Fruit fly (Drosophila melanogaster) whole organism, embryonic: ENCODE measurements around the gene VhaM9.7-b.
A peak's percentile ranks its signal among the peaks of the same experiment; 100 is the strongest.

Experiments used
- B-H2 ChIP-seq: fragments of 200-800 bp; sonication (Bioruptor generic); optimal IDR thresholded peaks from 2 replicates; lab custom pipeline; 2018; ENCODE audit warnings: missing biosample characterization, mild to moderate bottlenecking, missing genetic modification characterization
- BtbVII ChIP-seq: fragments of 200-800 bp; sonication (Bioruptor generic); optimal IDR thresholded peaks from 3 replicates; lab custom pipeline; 2017; ENCODE audit warnings: missing biosample characterization, mild to moderate bottlenecking, missing genetic modification characterization
- CG10321 ChIP-seq: fragments of 200-800 bp; sonication (Bioruptor generic); IDR thresholded peaks from 2 replicates; pipeline ENCODE4 v1.3.6; 2022; ENCODE audit warnings: missing biosample characterization, missing genetic modification characterization
- CG11085 ChIP-seq: fragments of 200-800 bp; sonication (Bioruptor generic); IDR thresholded peaks from 2 replicates; pipeline ENCODE4 v1.3.6; 2022; ENCODE audit warnings: missing biosample characterization, missing genetic modification characterization
- CG11504 ChIP-seq: fragments of 200-800 bp; sonication (Bioruptor generic); optimal IDR thresholded peaks from 3 replicates; lab custom pipeline; 2019; ENCODE audit warnings: missing biosample characterization, mild to moderate bottlenecking, missing genetic modification characterization, moderate library complexity
- CG1233 ChIP-seq: fragments of 200-800 bp; sonication (Bioruptor generic); optimal IDR thresholded peaks from 4 replicates; lab custom pipeline; 2018; ENCODE audit warnings: missing biosample characterization, mild to moderate bottlenecking, missing genetic modification characterization
- CG13123 ChIP-seq: fragments of 200-800 bp; sonication (Bioruptor generic); optimal IDR thresholded peaks from 2 replicates; lab custom pipeline; 2016; ENCODE audit warnings: missing biosample characterization, missing genetic modification characterization
- CG13775 ChIP-seq: fragments of 200-800 bp; sonication (Bioruptor generic); optimal IDR thresholded peaks from 3 replicates; lab custom pipeline; 2017; ENCODE audit warnings: missing biosample characterization, mild to moderate bottlenecking, missing genetic modification characterization
- CG14965 ChIP-seq: fragments of 200-800 bp; sonication (Bioruptor generic); optimal IDR thresholded peaks from 2 replicates; lab custom pipeline; 2016; ENCODE audit warnings: missing biosample characterization, missing genetic modification characterization, borderline replicate concordance
- CG1832 ChIP-seq: fragments of 200-800 bp; sonication (Bioruptor generic); optimal IDR thresholded peaks from 2 replicates; lab custom pipeline; 2017; ENCODE audit warnings: missing biosample characterization, mild to moderate bottlenecking, missing genetic modification characterization, inconsistent platforms
- CG18599 ChIP-seq: fragments of 200-800 bp; sonication (Bioruptor generic); optimal IDR thresholded peaks from 3 replicates; lab custom pipeline; 2017; ENCODE audit warnings: missing biosample characterization, missing genetic modification characterization, mild to moderate bottlenecking, moderate library complexity, missing genetic modification reagents
- CG34422 ChIP-seq: fragments of 200-800 bp; sonication (Bioruptor generic); IDR thresholded peaks from 3 replicates; pipeline ENCODE4 v1.3.6; 2022; ENCODE audit warnings: missing biosample characterization, missing genetic modification characterization
- CG3838 ChIP-seq: fragments of 200-800 bp; sonication (Bioruptor generic); optimal IDR thresholded peaks from 3 replicates; lab custom pipeline; 2016; ENCODE audit warnings: missing biosample characterization, missing genetic modification characterization
- CG4707 ChIP-seq: fragments of 200-800 bp; sonication (Bioruptor generic); optimal IDR thresholded peaks from 2 replicates; lab custom pipeline; 2018; ENCODE audit warnings: missing biosample characterization, mild to moderate bottlenecking, missing genetic modification characterization, moderate library complexity
- CG7271 ChIP-seq: fragments of 200-800 bp; sonication (Bioruptor generic); optimal IDR thresholded peaks from 2 replicates; lab custom pipeline; 2018; ENCODE audit warnings: missing biosample characterization, mild to moderate bottlenecking, missing genetic modification characterization, moderate library complexity
- CG9727 ChIP-seq: fragments of 200-800 bp; sonication (Bioruptor generic); optimal IDR thresholded peaks from 3 replicates; lab custom pipeline; 2017; ENCODE audit warnings: missing biosample characterization, mild to moderate bottlenecking, missing genetic modification characterization
- CoRest ChIP-seq: fragments of 200-800 bp; sonication (Bioruptor generic); optimal IDR thresholded peaks from 3 replicates; lab custom pipeline; 2018; ENCODE audit warnings: missing biosample characterization, mild to moderate bottlenecking, missing genetic modification characterization, moderate library complexity
- Dek ChIP-seq: fragments of 200-800 bp; sonication (Bioruptor generic); optimal IDR thresholded peaks from 3 replicates; lab custom pipeline; 2019; ENCODE audit warnings: missing biosample characterization, mild to moderate bottlenecking, missing genetic modification characterization, moderate library complexity
- Doc3 ChIP-seq: fragments of 200-800 bp; sonication (Bioruptor generic); IDR thresholded peaks from 3 replicates; pipeline ENCODE4 v1.3.6; 2022; ENCODE audit warnings: missing biosample characterization, missing genetic modification characterization; ENCODE audit not compliant: partially characterized antibody
- E2f1 ChIP-seq: fragments of 200-800 bp; sonication (Bioruptor generic); IDR thresholded peaks from 2 replicates; pipeline ENCODE4 v1.3.6; 2022; ENCODE audit warnings: missing biosample characterization, missing genetic modification characterization
- Elba2 ChIP-seq: fragments of 200-800 bp; sonication (Bioruptor generic); optimal IDR thresholded peaks from 3 replicates; lab custom pipeline; 2016; ENCODE audit warnings: missing biosample characterization, missing genetic modification characterization
- HLHmδ ChIP-seq: fragments of 200-800 bp; sonication (Bioruptor generic); optimal IDR thresholded peaks from 2 replicates; lab custom pipeline; 2018; ENCODE audit warnings: missing biosample characterization, mild to moderate bottlenecking, missing genetic modification characterization, moderate library complexity
- Hr39 ChIP-seq: fragments of >200 bp; optimal IDR thresholded peaks from 2 replicates; lab custom pipeline; 2017
- Jarid2 ChIP-seq: fragments of 200-800 bp; sonication (Bioruptor generic); optimal IDR thresholded peaks from 3 replicates; lab custom pipeline; 2017; ENCODE audit warnings: mild to moderate bottlenecking, missing biosample characterization, missing genetic modification reagents, missing genetic modification characterization
- Lpt ChIP-seq: fragments of >200 bp; optimal IDR thresholded peaks from 2 replicates; lab custom pipeline; 2018; ENCODE audit warnings: missing biosample characterization, missing genetic modification characterization
- MBD-R2 ChIP-seq: fragments of 200-800 bp; sonication (Bioruptor generic); IDR thresholded peaks from 2 replicates; pipeline ENCODE4 v1.3.6; 2022; ENCODE audit warnings: missing biosample characterization, missing genetic modification characterization
- Med ChIP-seq: fragments of 200-800 bp; sonication (Bioruptor generic); peaks from one replicate; lab custom pipeline; 2016; ENCODE audit warnings: missing biosample characterization, missing genetic modification characterization, mild to moderate bottlenecking, inconsistent platforms, moderate library complexity
- Pdp1 ChIP-seq, 2 experiments: fragments of 200-800 bp; sonication (Bioruptor generic); optimal IDR thresholded peaks; 3 replicates each; lab custom pipeline; 2016; ENCODE audit warnings: missing biosample characterization in 2 of 2, missing genetic modification characterization in 2 of 2, mild to moderate bottlenecking in 1 of 2, moderate library complexity in 1 of 2
- Rx ChIP-seq: fragments of 200-800 bp; sonication (Bioruptor generic); IDR thresholded peaks from 2 replicates; pipeline ENCODE4 v1.3.6; 2022; ENCODE audit warnings: missing biosample characterization, missing genetic modification characterization
- Sry-β ChIP-seq: fragments of 200-800 bp; sonication (Bioruptor generic); optimal IDR thresholded peaks from 2 replicates; lab custom pipeline; 2018; ENCODE audit warnings: missing biosample characterization, mild to moderate bottlenecking, missing genetic modification characterization, moderate library complexity
- Tbp ChIP-seq: fragments of >200 bp; optimal IDR thresholded peaks from 2 replicates; lab custom pipeline; 2018; ENCODE audit warnings: missing biosample characterization, missing genetic modification characterization
- Vsx1 ChIP-seq: fragments of 200-800 bp; sonication (Bioruptor generic); optimal IDR thresholded peaks from 2 replicates; lab custom pipeline; 2017; ENCODE audit warnings: missing biosample characterization, mild to moderate bottlenecking, missing genetic modification characterization, missing genetic modification reagents
- Xrp1 ChIP-seq: fragments of 200-800 bp; sonication (Bioruptor generic); IDR thresholded peaks from 2 replicates; pipeline ENCODE4 v1.3.6; 2022; ENCODE audit warnings: missing biosample characterization, missing genetic modification characterization
- ap ChIP-seq: fragments of 200-800 bp; sonication (Bioruptor generic); IDR thresholded peaks from 2 replicates; pipeline ENCODE4 v1.3.6; 2022; ENCODE audit warnings: missing biosample characterization, missing genetic modification characterization
- ci ChIP-seq: fragments of 200-800 bp; sonication (Bioruptor generic); IDR thresholded peaks from 3 replicates; pipeline ENCODE4 v1.3.6; 2022; ENCODE audit warnings: missing biosample characterization, missing genetic modification characterization
- fd102C ChIP-seq: fragments of 200-800 bp; sonication (Bioruptor generic); optimal IDR thresholded peaks from 2 replicates; lab custom pipeline; 2018; ENCODE audit warnings: missing biosample characterization, mild to moderate bottlenecking, missing genetic modification characterization, moderate library complexity
- fd3F ChIP-seq: fragments of 200-800 bp; sonication (Bioruptor generic); optimal IDR thresholded peaks from 2 replicates; lab custom pipeline; 2018; ENCODE audit warnings: missing biosample characterization, mild to moderate bottlenecking, missing genetic modification characterization, moderate library complexity
- gcm ChIP-seq: fragments of 200-800 bp; sonication (Bioruptor generic); optimal IDR thresholded peaks from 2 replicates; lab custom pipeline; 2019; ENCODE audit warnings: missing biosample characterization, mild to moderate bottlenecking, missing genetic modification characterization, moderate library complexity
- gt ChIP-seq: fragments of 200-800 bp; sonication (Bioruptor generic); IDR thresholded peaks from 2 replicates; pipeline ENCODE4 v1.3.6; 2022; ENCODE audit warnings: missing biosample characterization, missing genetic modification characterization
- hbn ChIP-seq: fragments of 200-800 bp; sonication (Bioruptor generic); IDR thresholded peaks from 2 replicates; pipeline ENCODE4 v1.3.6; 2022; ENCODE audit warnings: missing biosample characterization, missing genetic modification characterization; ENCODE audit not compliant: partially characterized antibody
- inv ChIP-seq: fragments of 200-800 bp; sonication (Bioruptor generic); IDR thresholded peaks from 2 replicates; pipeline ENCODE4 v1.3.6; 2022; ENCODE audit warnings: missing biosample characterization, missing genetic modification characterization; ENCODE audit not compliant: partially characterized antibody
- lov ChIP-seq, 2 experiments: fragments of 200-800 bp in 1 of 2; fragments of >200 bp in 1 of 2; sonication (Bioruptor generic) in 1 of 2; IDR thresholded peaks in 1 of 2; optimal IDR thresholded peaks in 1 of 2; 2 replicates in 1 of 2; 3 replicates in 1 of 2; pipeline versions ENCODE4 v1.3.6 to Lab custom; 2017 to 2022; ENCODE audit warnings: missing biosample characterization in 1 of 2, missing genetic modification characterization in 1 of 2
- nmo ChIP-seq: fragments of 200-800 bp; sonication (Bioruptor generic); optimal IDR thresholded peaks from 2 replicates; lab custom pipeline; 2018; ENCODE audit warnings: missing biosample characterization, mild to moderate bottlenecking, missing genetic modification characterization, moderate library complexity
- nom ChIP-seq: fragments of 200-800 bp; sonication (Bioruptor generic); optimal IDR thresholded peaks from 2 replicates; lab custom pipeline; 2017; ENCODE audit warnings: missing biosample characterization, missing genetic modification characterization, mild to moderate bottlenecking, moderate library complexity, missing genetic modification reagents
- odd ChIP-seq: fragments of 200-800 bp; sonication (Bioruptor generic); optimal IDR thresholded peaks from 2 replicates; lab custom pipeline; 2017; ENCODE audit warnings: missing biosample characterization, mild to moderate bottlenecking, missing genetic modification characterization
- pros ChIP-seq: fragments of 200-800 bp; sonication (Bioruptor generic); optimal IDR thresholded peaks from 3 replicates; lab custom pipeline; 2019; ENCODE audit warnings: missing biosample characterization, mild to moderate bottlenecking, missing genetic modification characterization, moderate library complexity
- tap ChIP-seq: fragments of 200-800 bp; optimal IDR thresholded peaks from 3 replicates; lab custom pipeline; 2019; ENCODE audit warnings: missing biosample characterization, mild to moderate bottlenecking, missing genetic modification characterization, moderate library complexity
- tna ChIP-seq: fragments of 200-800 bp; sonication (Bioruptor generic); IDR thresholded peaks from 2 replicates; pipeline ENCODE4 v1.3.6; 2022; ENCODE audit warnings: missing biosample characterization, missing genetic modification characterization; ENCODE audit not compliant: partially characterized antibody
- ttk ChIP-seq: fragments of 200-800 bp; sonication (Bioruptor generic); IDR thresholded peaks from 2 replicates; pipeline ENCODE4 v2.1.2; 2022; ENCODE audit warnings: missing biosample characterization, missing genetic modification characterization
- vvl ChIP-seq: fragments of 200-800 bp; sonication (Bioruptor generic); IDR thresholded peaks from 2 replicates; pipeline ENCODE4 v1.3.6; 2022; ENCODE audit warnings: missing biosample characterization, missing genetic modification characterization

VhaM9.7-b gene

DNA sequence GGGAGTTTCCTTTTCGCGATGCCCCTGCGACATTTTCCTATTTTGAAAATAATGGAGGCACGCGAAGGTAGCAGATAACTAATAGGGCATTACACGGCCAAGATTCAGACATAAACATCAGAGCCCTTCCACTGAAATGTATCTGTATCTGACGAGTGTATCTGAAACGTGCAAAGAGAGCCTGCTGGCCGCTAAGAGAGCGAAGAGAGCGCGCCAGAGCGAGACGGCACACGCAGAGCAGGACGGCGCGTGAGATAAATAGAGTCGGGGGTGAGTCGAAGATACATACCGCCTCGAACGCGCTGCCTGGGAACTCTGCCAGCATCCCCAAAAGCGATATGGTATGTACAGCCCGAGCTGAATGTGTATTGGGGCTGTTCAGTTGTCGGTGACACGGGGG, 45.0 kb downstream of the VhaM9.7-b start (continued):
- TF ChIP-seq BtbVII (GFP tag; lab: Kevin White, UChicago), result no peak
- no peak for TF ChIP-seq gt (GFP tag; lab: Robert Waterston, UW)
- no peak for TF ChIP-seq Sry-β (GFP tag; lab: Kevin White, UChicago)
- no peak for TF ChIP-seq Tbp (GFP tag; lab: Kevin White, UChicago)
- peak; percentile 20 for TF ChIP-seq CG4707 (GFP tag; lab: Kevin White, UChicago)
- no peak for TF ChIP-seq CG14965
- TF ChIP-seq CG13123 (GFP tag; lab: Kevin White, UChicago), result no peak
- TF ChIP-seq CG9727 (GFP tag; lab: Kevin White, UChicago), result no peak
- no peak for TF ChIP-seq inv
- no peak for TF ChIP-seq Lpt (GFP tag; lab: Kevin White, UChicago)
- no peak for TF ChIP-seq CG34422
- peak; percentile 33 for TF ChIP-seq pros (GFP tag; lab: Kevin White, UChicago)
- peak; percentile 11 for TF ChIP-seq CoRest (tag; lab: Kevin White, UChicago)
- TF ChIP-seq Doc3, result no peak
- no peak for TF ChIP-seq Xrp1
- TF ChIP-seq nmo, result no peak
- TF ChIP-seq HLHmδ (GFP tag; lab: Kevin White, UChicago), result peak; percentile 63
- TF ChIP-seq CG3838 (GFP tag; lab: Kevin White, UChicago), result no peak
- TF ChIP-seq Elba2 (GFP tag; lab: Kevin White, UChicago), result peak; percentile 39
- TF ChIP-seq CG1233 (GFP tag; lab: Kevin White, UChicago), result no peak
- peak; percentile 35 for TF ChIP-seq nom
- TF ChIP-seq ci (GFP tag; lab: Robert Waterston, UW), result peak; percentile 78
- TF ChIP-seq CG18599, result no peak
- TF ChIP-seq CG7271, result no peak
- TF ChIP-seq Med (GFP tag; lab: Kevin White, UChicago), result peak; percentile 85
- TF ChIP-seq vvl, result peak; percentile 68
- no peak for TF ChIP-seq MBD-R2
- no peak for TF ChIP-seq E2f1
- TF ChIP-seq hbn, result no peak
- TF ChIP-seq Rx (GFP tag; lab: Robert Waterston, UW), result no peak
- TF ChIP-seq odd (GFP tag; lab: Kevin White, UChicago), result peak; percentile 1
- no peak for TF ChIP-seq ap
- TF ChIP-seq CG13775, result no peak
- TF ChIP-seq Pdp1 (GFP tag; optimal IDR thresholded peaks at IDR 0.05; lab: Kevin White, UChicago), result no peak
- TF ChIP-seq Hr39, result no peak
- no peak for TF ChIP-seq tna (GFP tag; lab: Robert Waterston, UW)
- TF ChIP-seq ttk (GFP tag; lab: Robert Waterston, UW), result peak; percentile 69; the same call in 1 of the 2 replicates
- peak; percentile 57 for TF ChIP-seq gcm
- no peak for TF ChIP-seq Vsx1 (GFP tag; lab: Kevin White, UChicago)
- no peak for TF ChIP-seq tap (tag; lab: Kevin White, UChicago)
- peak; percentile 97 for TF ChIP-seq CG1832 (GFP tag; lab: Kevin White, UChicago)
- TF ChIP-seq CG11504, result no peak
- no peak for TF ChIP-seq fd102C (GFP tag; lab: Kevin White, UChicago)
- no peak for TF ChIP-seq B-H2 (GFP tag; lab: Kevin White, UChicago)
- no peak for TF ChIP-seq Dek (tag; lab: Kevin White, UChicago)
- peak; percentile 58 for TF ChIP-seq Jarid2
- no peak for TF ChIP-seq fd3F (GFP tag; lab: Kevin White, UChicago)
- peak; percentile 78 for TF ChIP-seq CG10321
- TF ChIP-seq CG11085, result no peak
- no peak for TF ChIP-seq lov (optimal IDR thresholded peaks at IDR 0.05; lab: Kevin White, UChicago)
- TF ChIP-seq lov (GFP tag; IDR thresholded peaks at IDR 0.05; lab: Robert Waterston, UW), result 0 out of 3 replicates have a peak, but pooled peaks have one; percentile 21
